Fruit fly (Drosophila melanogaster): ENCODE measurements around the gene HP6.

Gene HP6

dm6 chr2L:4578974-4579373 is 956 bp upstream of the HP6 start (continued):
- no peak for TF ChIP-seq bowl (GFP tag; IDR thresholded peaks at IDR 0.05)
- no peak for TF ChIP-seq CG13624 (GFP tag; optimal IDR thresholded peaks at IDR 0.05)
- no peak for TF ChIP-seq CG18599 (GFP tag; optimal IDR thresholded peaks at IDR 0.05)
- no peak for TF ChIP-seq repo (GFP tag; optimal IDR thresholded peaks at IDR 0.05)
- peak; percentile 71 for TF ChIP-seq nmo (GFP tag; optimal IDR thresholded peaks at IDR 0.05)
- peak; percentile 44 for TF ChIP-seq D19A (tag; optimal IDR thresholded peaks at IDR 0.05)
- no peak for TF ChIP-seq CG16863 (GFP tag; optimal IDR thresholded peaks at IDR 0.05)
- TF ChIP-seq Sox102F (GFP tag; optimal IDR thresholded peaks at IDR 0.05): peak; percentile 39
- peak; percentile 46 for TF ChIP-seq CG12391 (tag; optimal IDR thresholded peaks at IDR 0.05)
- TF ChIP-seq grau (tag; optimal IDR thresholded peaks at IDR 0.05): peak; percentile 44
- TF ChIP-seq CG12769 (tag; optimal IDR thresholded peaks at IDR 0.05): no peak
- TF ChIP-seq Hr51 (GFP tag; optimal IDR thresholded peaks at IDR 0.05): peak in 1 of 2 experiments; percentile 4
- TF ChIP-seq NK7.1 (GFP tag; optimal IDR thresholded peaks at IDR 0.05): no peak
- TF ChIP-seq CG1603 (tag; optimal IDR thresholded peaks at IDR 0.05): no peak
- TF ChIP-seq otp (GFP tag; IDR thresholded peaks at IDR 0.05): 0 out of 3 replicates have a peak, but pooled peaks have one; percentile 26
- TF ChIP-seq cas (GFP tag; IDR thresholded peaks at IDR 0.05): no peak
- TF ChIP-seq dimm (GFP tag; IDR thresholded peaks at IDR 0.05): no peak
- TF ChIP-seq tin (GFP tag; optimal IDR thresholded peaks at IDR 0.05): no peak
- peak; percentile 51 for TF ChIP-seq unpg (GFP tag; optimal IDR thresholded peaks at IDR 0.05)
- TF ChIP-seq CG14441 (GFP tag; IDR thresholded peaks at IDR 0.05): no peak
- TF ChIP-seq Drgx (GFP tag; IDR thresholded peaks at IDR 0.05): peak; percentile 91
- TF ChIP-seq sna (GFP tag; IDR thresholded peaks at IDR 0.05; ENCODE audit: partially characterized antibody): no peak
- peak; percentile 29 for TF ChIP-seq Sox100B (GFP tag; optimal IDR thresholded peaks at IDR 0.05)
- TF ChIP-seq Hey (tag; optimal IDR thresholded peaks at IDR 0.05): no peak
- no peak for TF ChIP-seq Sry-δ (GFP tag; optimal IDR thresholded peaks at IDR 0.05)

dm6 chr2L:4576467-4576866 is 1.6 kb downstream of the HP6 start:
- TF ChIP-seq nerfin-1 (tag; optimal IDR thresholded peaks at IDR 0.05) (no peak), Ravus (GFP tag; IDR thresholded peaks at IDR 0.05) (no peak), grn (GFP tag; optimal IDR thresholded peaks at IDR 0.05) (peak; percentile 46), sd (tag; optimal IDR thresholded peaks at IDR 0.05) (peak; percentile 79), usp (GFP tag; optimal IDR thresholded peaks at IDR 0.05) (no peak), CG4328 (GFP tag; optimal IDR thresholded peaks at IDR 0.05) (no peak), Max (GFP tag; optimal IDR thresholded peaks at IDR 0.05) (no peak), CG12769 (tag; optimal IDR thresholded peaks at IDR 0.05) (peak; percentile 9), NFAT (GFP tag; IDR thresholded peaks at IDR 0.05) (no peak), CG1832 (GFP tag; optimal IDR thresholded peaks at IDR 0.05) (peak; percentile 50), CG4617 (GFP tag; optimal IDR thresholded peaks at IDR 0.05; ENCODE audit: borderline replicate concordance) (no peak), CG13287 (GFP tag; IDR thresholded peaks at IDR 0.05; ENCODE audit: partially characterized antibody) (no peak), crp (GFP tag; optimal IDR thresholded peaks at IDR 0.05) (no peak), chinmo (GFP tag; IDR thresholded peaks at IDR 0.05; ENCODE audit: partially characterized antibody) (peak; percentile 88; the same call in 2 of the 4 replicates), abd-A (tag; optimal IDR thresholded peaks at IDR 0.05) (peak; percentile 49), C15 (GFP tag; IDR thresholded peaks at IDR 0.05) (no peak), cwo (GFP tag; optimal IDR thresholded peaks at IDR 0.05) (no peak), Atf3 (GFP tag; optimal IDR thresholded peaks at IDR 0.05) (peak; percentile 19), CG12219 (GFP tag; optimal IDR thresholded peaks at IDR 0.05) (no peak), bowl (GFP tag; IDR thresholded peaks at IDR 0.05) (no peak), Xbp1 (GFP tag; optimal IDR thresholded peaks at IDR 0.05) (no peak), Usf (GFP tag; optimal IDR thresholded peaks at IDR 0.05) (no peak)
